Fruit fly (Drosophila melanogaster): ENCODE results near the gene Es2.

Gene Es2

DNA sequence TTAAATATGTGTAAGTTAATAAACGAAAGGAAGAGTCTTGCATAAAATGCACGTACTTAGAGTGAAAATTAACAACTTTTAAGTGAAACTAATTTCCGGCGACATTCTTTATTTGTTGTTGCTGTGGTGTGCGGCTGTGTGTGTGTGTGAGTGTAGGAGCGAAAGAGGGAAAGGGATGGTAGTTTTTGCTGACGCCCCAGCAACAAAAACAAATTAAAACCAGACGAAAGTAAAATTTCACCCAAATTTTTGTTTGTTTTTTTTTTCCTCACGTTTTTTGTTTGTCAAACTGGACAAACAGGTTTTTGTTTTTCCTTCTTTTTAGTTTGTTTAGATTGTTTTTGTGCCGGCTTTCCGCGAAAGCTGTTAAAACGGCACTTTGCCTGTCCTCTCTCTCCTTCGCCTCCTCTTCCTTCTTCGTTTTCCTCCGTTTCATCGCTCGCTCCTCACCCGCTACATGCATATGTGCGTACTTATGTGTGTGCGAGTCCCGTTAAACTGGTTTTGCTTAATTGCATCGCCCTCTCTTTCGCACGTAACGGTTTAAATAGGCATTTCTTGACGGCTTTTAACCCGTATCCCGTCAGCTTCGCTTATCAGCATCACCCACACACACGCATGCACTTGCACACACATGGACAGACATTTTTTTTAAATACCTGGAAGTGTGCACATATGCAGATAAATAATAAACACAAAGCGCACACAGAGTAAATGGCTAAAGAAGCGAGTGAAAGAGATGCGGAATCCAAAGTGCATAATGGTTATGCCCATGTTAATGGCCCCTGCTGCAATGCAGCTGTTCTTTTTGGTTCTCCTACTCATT lies 23.8 kb upstream of the Es2 start, which contains the start of gene Miga (continued):
- TF ChIP-seq CG10959 (GFP tag; IDR thresholded peaks at IDR 0.05) (no peak), gce (GFP tag; IDR thresholded peaks at IDR 0.05) (no peak), Nf-YA (GFP tag; IDR thresholded peaks at IDR 0.05) (no peak), CG16813 (GFP tag; IDR thresholded peaks at IDR 0.05; ENCODE audit: partially characterized antibody) (no peak), amos (GFP tag; IDR thresholded peaks at IDR 0.05; ENCODE audit: partially characterized antibody) (no peak), dan (GFP tag; IDR thresholded peaks at IDR 0.05) (no peak), CG33213 (GFP tag; optimal IDR thresholded peaks at IDR 0.05) (no peak), tll (GFP tag; optimal IDR thresholded peaks at IDR 0.05) (peak in 1 of 2 experiments; percentile 55), yki (optimal IDR thresholded peaks at IDR 0.05) (no peak), CG6765 (GFP tag; optimal IDR thresholded peaks at IDR 0.05) (no peak), CG10209 (GFP tag; optimal IDR thresholded peaks at IDR 0.05) (no peak), mam (GFP tag; optimal IDR thresholded peaks at IDR 0.05) (no peak), Dll (GFP tag; IDR thresholded peaks at IDR 0.05; ENCODE audit: partially characterized antibody) (no peak), CG30020 (tag; optimal IDR thresholded peaks at IDR 0.05) (no peak), dysf (GFP tag; IDR thresholded peaks at IDR 0.05) (no peak), CG8944 (GFP tag; optimal IDR thresholded peaks at IDR 0.05) (no peak), Side (GFP tag; optimal IDR thresholded peaks at IDR 0.05) (no peak), inv (GFP tag; IDR thresholded peaks at IDR 0.05; ENCODE audit: partially characterized antibody) (no peak), Lhr (GFP tag; optimal IDR thresholded peaks at IDR 0.05) (no peak), cg (GFP tag; optimal IDR thresholded peaks at IDR 0.05) (peak; percentile 75), Med (GFP tag) (peak; percentile 58), gcm (GFP tag; optimal IDR thresholded peaks at IDR 0.05) (peak; percentile 47), CG10366 (GFP tag; IDR thresholded peaks at IDR 0.05) (no peak), exex (tag; optimal IDR thresholded peaks at IDR 0.05) (no peak), CG8281 (tag; optimal IDR thresholded peaks at IDR 0.05) (no peak), CG18599 (GFP tag; optimal IDR thresholded peaks at IDR 0.05) (no peak), CG7839 (tag; optimal IDR thresholded peaks at IDR 0.05) (no peak), h (optimal IDR thresholded peaks at IDR 0.05) (no peak), CG13287 (GFP tag; IDR thresholded peaks at IDR 0.05; ENCODE audit: partially characterized antibody) (no peak), CG17385 (GFP tag; optimal IDR thresholded peaks at IDR 0.05) (no peak), Aef1 (GFP tag; IDR thresholded peaks at IDR 0.05) (no peak), chinmo (GFP tag; IDR thresholded peaks at IDR 0.05; ENCODE audit: partially characterized antibody) (peak; percentile 85; the same call in 1 of the 4 replicates), MTF-1 (GFP tag; optimal IDR thresholded peaks at IDR 0.05; ENCODE audit: borderline replicate concordance) (no peak), Rx (GFP tag; IDR thresholded peaks at IDR 0.05) (no peak), CG14710 (tag; optimal IDR thresholded peaks at IDR 0.05) (peak; percentile 7), CG13296 (GFP tag; optimal IDR thresholded peaks at IDR 0.05) (no peak), Tbp (GFP tag; optimal IDR thresholded peaks at IDR 0.05) (no peak), sna (GFP tag; IDR thresholded peaks at IDR 0.05; ENCODE audit: partially characterized antibody) (0 out of 2 replicates have a peak, but pooled peaks have one; percentile 27), HLHmδ (GFP tag; optimal IDR thresholded peaks at IDR 0.05) (no peak), GATAe (GFP tag; conservative IDR thresholded peaks at IDR 0.05) (no peak), Ptx1 (GFP tag; IDR thresholded peaks at IDR 0.05) (no peak), CG5953 (GFP tag; IDR thresholded peaks at IDR 0.05) (no peak), cato (GFP tag; optimal IDR thresholded peaks at IDR 0.05; ENCODE audit: borderline replicate concordance) (no peak), CG3847 (GFP tag; IDR thresholded peaks at IDR 0.05) (no peak), CG4707 (GFP tag; optimal IDR thresholded peaks at IDR 0.05) (no peak), BtbVII (GFP tag; optimal IDR thresholded peaks at IDR 0.05) (no peak), CG12155 (GFP tag; optimal IDR thresholded peaks at IDR 0.05) (no peak), CG1602 (GFP tag; optimal IDR thresholded peaks at IDR 0.05) (no peak), CG15269 (tag; optimal IDR thresholded peaks at IDR 0.05) (peak; percentile 22)
